4 fruit fly cellular contexts compared by ENCODE assay signal in genomic region chr2L:20091094-20091679, dm6.
A peak's percentile ranks its signal among the peaks of the same experiment; 100 is the strongest.
TF ChIP-seq lines count a peak whose summit lies in the region.

Gene CG10747 (minus strand): TSS chr2L:20091348.
Gene Pyroxd1 (plus strand): TSS chr2L:20091435.

TF ChIP-seq in whole organism, adult, 20 proteins besides CTCF, POLR2A, EP300 and RAD21 (continued from another document):
- TF ChIP-seq Mnt (GFP tag; optimal IDR thresholded peaks at IDR 0.05; lab: Kevin White, UChicago) (peak; percentile 95), bab1 (GFP tag; optimal IDR thresholded peaks at IDR 0.05; lab: Kevin White, UChicago) (peak; percentile 99)
TF ChIP-seq in whole organism, adult: peak in this region for 18.

TF ChIP-seq in whole organism, embryonic, 481 proteins besides CTCF, POLR2A, EP300 and RAD21 (continued from another document and continues in another):
- TF ChIP-seq gfzf (GFP tag; optimal IDR thresholded peaks at IDR 0.05; lab: Kevin White, UChicago), result peak; percentile 78
- no peak for TF ChIP-seq Opbp (GFP tag; IDR thresholded peaks at IDR 0.05; lab: Robert Waterston, UW; ENCODE audit: partially characterized antibody)
- peak; percentile 86 for TF ChIP-seq Awh (GFP tag; IDR thresholded peaks at IDR 0.05; lab: Robert Waterston, UW)
- peak; percentile 97 for TF ChIP-seq Hmr (GFP tag; optimal IDR thresholded peaks at IDR 0.05; lab: Kevin White, UChicago)
- TF ChIP-seq ewg (GFP tag; optimal IDR thresholded peaks at IDR 0.05; lab: Kevin White, UChicago), result peak; percentile 92
- peak; percentile 92 for TF ChIP-seq Asciz (GFP tag; optimal IDR thresholded peaks at IDR 0.05; lab: Kevin White, UChicago)
- TF ChIP-seq CG9437 (GFP tag; optimal IDR thresholded peaks at IDR 0.05; lab: Kevin White, UChicago), result peak; percentile 94
- TF ChIP-seq lab (GFP tag; optimal IDR thresholded peaks at IDR 0.05; lab: Kevin White, UChicago), result peak; percentile 97
- peak; percentile 92 for TF ChIP-seq CG4328 (GFP tag; optimal IDR thresholded peaks at IDR 0.05; lab: Kevin White, UChicago)
- peak; percentile 80 for TF ChIP-seq CG43689 (GFP tag; IDR thresholded peaks at IDR 0.05; lab: Robert Waterston, UW)
- no peak for TF ChIP-seq hkb (optimal IDR thresholded peaks at IDR 0.05; lab: Kevin White, UChicago)
- TF ChIP-seq hkb (GFP tag; IDR thresholded peaks at IDR 0.05; lab: Robert Waterston, UW), result peak; percentile 96
- peak; percentile 91 for TF ChIP-seq CG3407 (GFP tag; optimal IDR thresholded peaks at IDR 0.05; lab: Kevin White, UChicago)
- peak; percentile 94 for TF ChIP-seq CG8765 (GFP tag; IDR thresholded peaks at IDR 0.05; lab: Robert Waterston, UW)
- TF ChIP-seq CG14050 (GFP tag; IDR thresholded peaks at IDR 0.05; lab: Robert Waterston, UW), result peak; percentile 93
- peak; percentile 94 for TF ChIP-seq CG30431 (GFP tag; optimal IDR thresholded peaks at IDR 0.05; lab: Kevin White, UChicago)
- peak; percentile 94 for TF ChIP-seq CG1233 (GFP tag; optimal IDR thresholded peaks at IDR 0.05; lab: Kevin White, UChicago)
- TF ChIP-seq unpg (GFP tag; optimal IDR thresholded peaks at IDR 0.05; lab: Kevin White, UChicago), result peak; percentile 97
- peak; percentile 70 for TF ChIP-seq ash1 (GFP tag; optimal IDR thresholded peaks at IDR 0.05; lab: Kevin White, UChicago)
- TF ChIP-seq CG1792 (GFP tag; optimal IDR thresholded peaks at IDR 0.05; lab: Kevin White, UChicago), result peak; percentile 84
- TF ChIP-seq CG3726 (GFP tag; IDR thresholded peaks at IDR 0.05; lab: Robert Waterston, UW), result peak; percentile 86
- peak; percentile 97 for TF ChIP-seq CG9932 (GFP tag; IDR thresholded peaks at IDR 0.05; lab: Robert Waterston, UW)
- peak; percentile 91 for TF ChIP-seq CG3838 (GFP tag; optimal IDR thresholded peaks at IDR 0.05; lab: Kevin White, UChicago)
- TF ChIP-seq lov (optimal IDR thresholded peaks at IDR 0.05; lab: Kevin White, UChicago), result no peak
- TF ChIP-seq lov (GFP tag; IDR thresholded peaks at IDR 0.05; lab: Robert Waterston, UW), result 0 out of 3 replicates have a peak, but pooled peaks have one; percentile 65
- peak; percentile 96 for TF ChIP-seq fd96Cb (tag; optimal IDR thresholded peaks at IDR 0.05; lab: Kevin White, UChicago)
- TF ChIP-seq ci (GFP tag; IDR thresholded peaks at IDR 0.05; lab: Robert Waterston, UW), result peak; percentile 92
- TF ChIP-seq CG30020 (tag; optimal IDR thresholded peaks at IDR 0.05; lab: Kevin White, UChicago), result peak; percentile 85
- TF ChIP-seq CG13775 (GFP tag; optimal IDR thresholded peaks at IDR 0.05; lab: Kevin White, UChicago), result peak; percentile 97
- TF ChIP-seq CG1832 (GFP tag; optimal IDR thresholded peaks at IDR 0.05; lab: Kevin White, UChicago), result no peak
- peak; percentile 97 for TF ChIP-seq lbe (GFP tag; optimal IDR thresholded peaks at IDR 0.05; lab: Kevin White, UChicago)
- TF ChIP-seq CG13424 (tag; optimal IDR thresholded peaks at IDR 0.05; lab: Kevin White, UChicago), result peak; percentile 98
- no peak for TF ChIP-seq tna (GFP tag; IDR thresholded peaks at IDR 0.05; lab: Robert Waterston, UW; ENCODE audit: partially characterized antibody)
- peak; percentile 76 for TF ChIP-seq CG7928 (GFP tag; optimal IDR thresholded peaks at IDR 0.05; lab: Kevin White, UChicago)
- TF ChIP-seq CG4404 (GFP tag; IDR thresholded peaks at IDR 0.05; lab: Robert Waterston, UW), result peak; percentile 96
- TF ChIP-seq knrl (GFP tag; IDR thresholded peaks at IDR 0.05; lab: Robert Waterston, UW; ENCODE audit: partially characterized antibody), result no peak
- TF ChIP-seq B-H1 (GFP tag; IDR thresholded peaks at IDR 0.05; lab: Robert Waterston, UW), result peak; percentile 91
- peak; percentile 92 for TF ChIP-seq org-1 (GFP tag; optimal IDR thresholded peaks at IDR 0.05; lab: Kevin White, UChicago)
- TF ChIP-seq CG33557 (GFP tag; optimal IDR thresholded peaks at IDR 0.05; lab: Kevin White, UChicago), result peak; percentile 94
- 0 out of 3 replicates have a peak, but pooled peaks have one; percentile 67 for TF ChIP-seq CG2199 (GFP tag; IDR thresholded peaks at IDR 0.05; lab: Robert Waterston, UW)
- peak; percentile 95 for TF ChIP-seq CG11093 (GFP tag; IDR thresholded peaks at IDR 0.05; lab: Robert Waterston, UW)
- peak; percentile 92 for TF ChIP-seq Bteb2 (GFP tag; optimal IDR thresholded peaks at IDR 0.05; lab: Kevin White, UChicago)

TF ChIP-seq in whole organism, prepupa, 60 proteins besides CTCF, POLR2A, EP300 and RAD21 (continued from another document):
- TF ChIP-seq OdsH (GFP tag; optimal IDR thresholded peaks at IDR 0.05; lab: Kevin White, UChicago) (peak; percentile 99), cyc (GFP tag; optimal IDR thresholded peaks at IDR 0.05; lab: Kevin White, UChicago) (peak; percentile 99), CG8632 (GFP tag; optimal IDR thresholded peaks at IDR 0.05; lab: Kevin White, UChicago) (peak; percentile 98), Eip78C (GFP tag; lab: Kevin White, UChicago) (peak; percentile 100), CG8319 (GFP tag; optimal IDR thresholded peaks at IDR 0.05; lab: Kevin White, UChicago) (peak; percentile 98), eg (GFP tag; IDR thresholded peaks at IDR 0.05; lab: Robert Waterston, UW) (peak; percentile 99), CG8119 (GFP tag; IDR thresholded peaks at IDR 0.05; lab: Robert Waterston, UW) (peak; percentile 100), CG32006 (GFP tag; optimal IDR thresholded peaks at IDR 0.05; lab: Kevin White, UChicago) (peak; percentile 100), Sox102F (GFP tag; optimal IDR thresholded peaks at IDR 0.05; lab: Kevin White, UChicago) (peak; percentile 99), CG6792 (GFP tag; optimal IDR thresholded peaks at IDR 0.05; lab: Kevin White, UChicago) (peak; percentile 98), CG16779 (tag; optimal IDR thresholded peaks at IDR 0.05; lab: Kevin White, UChicago) (peak; percentile 98), pdm3 (GFP tag; optimal IDR thresholded peaks at IDR 0.05; lab: Kevin White, UChicago) (peak; percentile 99), Met (GFP tag; optimal IDR thresholded peaks at IDR 0.05; lab: Kevin White, UChicago) (peak; percentile 99), CG4318 (GFP tag; optimal IDR thresholded peaks at IDR 0.05; lab: Kevin White, UChicago) (peak; percentile 99), lz (GFP tag; optimal IDR thresholded peaks at IDR 0.05; lab: Kevin White, UChicago) (peak; percentile 99), Hr39 (GFP tag; optimal IDR thresholded peaks at IDR 0.05; lab: Kevin White, UChicago) (peak; percentile 99), topi (GFP tag; optimal IDR thresholded peaks at IDR 0.05; lab: Kevin White, UChicago) (peak; percentile 99), svp (GFP tag; lab: Kevin White, UChicago) (peak; percentile 99), CG9139 (GFP tag; optimal IDR thresholded peaks at IDR 0.05; lab: Kevin White, UChicago) (peak; percentile 96), fd59A (GFP tag; optimal IDR thresholded peaks at IDR 0.05; lab: Kevin White, UChicago) (peak; percentile 98), CG15336 (GFP tag; IDR thresholded peaks at IDR 0.05; lab: Robert Waterston, UW) (peak; percentile 99), esn (GFP tag; optimal IDR thresholded peaks at IDR 0.05; lab: Kevin White, UChicago) (peak; percentile 99), Ets96B (tag; optimal IDR thresholded peaks at IDR 0.05; lab: Kevin White, UChicago) (peak; percentile 98), CG34406 (GFP tag; optimal IDR thresholded peaks at IDR 0.05; lab: Kevin White, UChicago) (peak; percentile 99), dsx (GFP tag; optimal IDR thresholded peaks at IDR 0.05; lab: Kevin White, UChicago; ENCODE audit: poor library complexity, severe bottlenecking) (peak; percentile 97), Blimp-1 (GFP tag; optimal IDR thresholded peaks at IDR 0.05; lab: Kevin White, UChicago) (peak; percentile 96), Eip93F (GFP tag; optimal IDR thresholded peaks at IDR 0.05; lab: Kevin White, UChicago) (peak; percentile 98), acj6 (GFP tag; optimal IDR thresholded peaks at IDR 0.05; lab: Kevin White, UChicago) (peak; percentile 99), CG10631 (GFP tag; optimal IDR thresholded peaks at IDR 0.05; lab: Kevin White, UChicago) (peak; percentile 99), Sox14 (GFP tag; optimal IDR thresholded peaks at IDR 0.05; lab: Kevin White, UChicago) (peak; percentile 99), Lpt (GFP tag; optimal IDR thresholded peaks at IDR 0.05; lab: Kevin White, UChicago) (peak; percentile 99), Smox (GFP tag; optimal IDR thresholded peaks at IDR 0.05; lab: Kevin White, UChicago) (peak; percentile 99), CG6276 (GFP tag; optimal IDR thresholded peaks at IDR 0.05; lab: Kevin White, UChicago) (peak; percentile 99), CG7368 (GFP tag; optimal IDR thresholded peaks at IDR 0.05; lab: Kevin White, UChicago) (peak; percentile 98), CG11294 (GFP tag; IDR thresholded peaks at IDR 0.05; lab: Robert Waterston, UW) (peak; percentile 98), Ets21C (GFP tag; optimal IDR thresholded peaks at IDR 0.05; lab: Kevin White, UChicago) (peak; percentile 98), CG1621 (tag; optimal IDR thresholded peaks at IDR 0.05; lab: Kevin White, UChicago) (peak; percentile 97), Gug (GFP tag; IDR thresholded peaks at IDR 0.05; lab: Robert Waterston, UW) (peak; percentile 98), CG6163 (GFP tag; IDR thresholded peaks at IDR 0.05; lab: Robert Waterston, UW) (peak; percentile 97), fd85E (GFP tag; optimal IDR thresholded peaks at IDR 0.05; lab: Kevin White, UChicago) (peak; percentile 94), spab (GFP tag; optimal IDR thresholded peaks at IDR 0.05; lab: Kevin White, UChicago) (peak; percentile 97)

TF ChIP-seq in whole organism, wandering third instar larva, 38 proteins besides CTCF, POLR2A, EP300 and RAD21 (continued from another document):
- TF ChIP-seq Hnf4 (GFP tag; optimal IDR thresholded peaks at IDR 0.05; lab: Kevin White, UChicago) (peak; percentile 97), h (GFP tag; optimal IDR thresholded peaks at IDR 0.05; lab: Kevin White, UChicago) (peak; percentile 99), lola (GFP tag; optimal IDR thresholded peaks at IDR 0.05; lab: Kevin White, UChicago) (no peak), CG32264 (GFP tag; optimal IDR thresholded peaks at IDR 0.05; lab: Kevin White, UChicago) (peak; percentile 94), fru (GFP tag; optimal IDR thresholded peaks at IDR 0.05; lab: Kevin White, UChicago) (peak; percentile 98), Mio (GFP tag; optimal IDR thresholded peaks at IDR 0.05; lab: Kevin White, UChicago) (peak; percentile 76), Hr83 (GFP tag; optimal IDR thresholded peaks at IDR 0.05; lab: Kevin White, UChicago; ENCODE audit: poor library complexity, severe bottlenecking) (peak; percentile 81), br (GFP tag; optimal IDR thresholded peaks at IDR 0.05; lab: Kevin White, UChicago) (peak; percentile 98), usp (GFP tag; optimal IDR thresholded peaks at IDR 0.05; lab: Kevin White, UChicago) (no peak), GATAd (GFP tag; optimal IDR thresholded peaks at IDR 0.05; lab: Kevin White, UChicago) (no peak), Vsx2 (GFP tag; optimal IDR thresholded peaks at IDR 0.05; lab: Kevin White, UChicago; ENCODE audit: partially characterized antibody) (no peak), Jra (GFP tag; optimal IDR thresholded peaks at IDR 0.05; lab: Kevin White, UChicago) (peak; percentile 96), psq (GFP tag; optimal IDR thresholded peaks at IDR 0.05; lab: Kevin White, UChicago) (peak; percentile 95), foxo (GFP tag; optimal IDR thresholded peaks at IDR 0.05; lab: Kevin White, UChicago) (peak; percentile 89 to 99), HLH106 (tag; optimal IDR thresholded peaks at IDR 0.05; lab: Kevin White, UChicago) (peak; percentile 99), CG9705 (GFP tag; optimal IDR thresholded peaks at IDR 0.05; lab: Kevin White, UChicago) (peak; percentile 97), sv (GFP tag; optimal IDR thresholded peaks at IDR 0.05; lab: Kevin White, UChicago) (peak; percentile 98)
